Worm (Caenorhabditis elegans) whole organism, L1 larva: ENCODE measurements around the gene R02C2.7.
"Not testable (repeated sequence)": the region's sequence is repeated elsewhere in the genome, so short reads cannot be mapped to it uniquely, and the experiment has no call there.

Experiments used
- Y116A8C.19 ChIP-seq: sonication (generic microtip); optimal IDR thresholded peaks from 2 replicates; lab custom pipeline; 2016; ENCODE audit warnings: missing compliant biosample characterization, missing genetic modification characterization, borderline replicate concordance
- aha-1 ChIP-seq: fragments of 150-350 bp; optimal IDR thresholded peaks from 2 replicates; lab custom pipeline; 2014; ENCODE audit warnings: missing biosample characterization, missing genetic modification characterization
- ceh-63 ChIP-seq: fragments of 200-800 bp; sonication (Bioruptor generic); optimal IDR thresholded peaks from 2 replicates; lab custom pipeline; 2018; ENCODE audit warnings: mild to moderate bottlenecking, missing genetic modification characterization, missing compliant biosample characterization
- ceh-82 ChIP-seq, 3 experiments: fragments of 150-350 bp in 1 of 3; sonication (generic microtip) in 2 of 3; optimal IDR thresholded peaks; 2 replicates each; lab custom pipeline; 2014 to 2017; ENCODE audit warnings: missing biosample characterization in 3 of 3, missing genetic modification characterization in 3 of 3
- dpl-1 ChIP-seq, 3 experiments: fragments of 150-350 bp in 2 of 3; sonication (generic microtip) in 1 of 3; optimal IDR thresholded peaks; 2 replicates each; lab custom pipeline; 2014 to 2017; ENCODE audit warnings: missing biosample characterization in 3 of 3, missing genetic modification characterization in 3 of 3, missing genetic modification reagents in 3 of 3
- dsc-1 ChIP-seq: sonication (generic microtip); optimal IDR thresholded peaks from 2 replicates; lab custom pipeline; 2016; ENCODE audit warnings: mild to moderate bottlenecking, missing genetic modification characterization, missing compliant biosample characterization
- efl-1 ChIP-seq, 4 experiments: fragments of 150-350 bp; optimal IDR thresholded peaks in 3 of 4; peaks in 1 of 4; 1 replicate in 1 of 4; 2 replicates in 3 of 4; lab custom pipeline; 2014; ENCODE audit warnings: missing biosample characterization in 2 of 4, missing genetic modification characterization in 2 of 4, missing genetic modification reagents in 2 of 4
- egl-13 ChIP-seq: sonication (generic microtip); optimal IDR thresholded peaks from 2 replicates; lab custom pipeline; 2016; ENCODE audit warnings: missing genotype, missing genetic modification reagents, missing genetic modification characterization, missing compliant biosample characterization
- egl-27 ChIP-seq, 2 experiments: fragments of 150-350 bp in 1 of 2; sonication (generic microtip); optimal IDR thresholded peaks; 3 replicates each; lab custom pipeline; 2017 to 2018; ENCODE audit warnings: missing biosample characterization in 2 of 2, missing genetic modification characterization in 2 of 2, missing genetic modification reagents in 2 of 2
- elt-2 ChIP-seq: sonication (generic microtip); optimal IDR thresholded peaks from 2 replicates; lab custom pipeline; 2016; ENCODE audit warnings: missing genetic modification characterization, mild to moderate bottlenecking, inconsistent platforms, missing compliant biosample characterization, missing genetic modification reagents
- ets-5 ChIP-seq: fragments of 200-800 bp; sonication (Bioruptor generic); IDR thresholded peaks from 2 replicates; pipeline ENCODE4 v1.3.6; 2022; ENCODE audit warnings: missing genetic modification characterization, missing compliant biosample characterization
- fkh-10 ChIP-seq: sonication (generic microtip); optimal IDR thresholded peaks from 2 replicates; lab custom pipeline; 2017; ENCODE audit warnings: missing biosample characterization, missing genetic modification reagents, missing genetic modification characterization
- fkh-4 ChIP-seq: sonication (generic microtip); optimal IDR thresholded peaks from 2 replicates; lab custom pipeline; 2016; ENCODE audit warnings: missing compliant biosample characterization, missing genetic modification characterization, borderline replicate concordance
- fkh-8 ChIP-seq: sonication (generic microtip); optimal IDR thresholded peaks from 2 replicates; lab custom pipeline; 2016; ENCODE audit warnings: mild to moderate bottlenecking, missing genetic modification characterization, missing compliant biosample characterization
- hlh-17 ChIP-seq: fragments of 200-800 bp; sonication (Bioruptor generic); optimal IDR thresholded peaks from 2 replicates; lab custom pipeline; 2018; ENCODE audit warnings: missing genetic modification characterization, mild to moderate bottlenecking, missing compliant biosample characterization, moderate library complexity, borderline replicate concordance
- hlh-4 ChIP-seq: sonication (generic microtip); optimal IDR thresholded peaks from 2 replicates; lab custom pipeline; 2016; ENCODE audit warnings: mild to moderate bottlenecking, missing genetic modification characterization, missing compliant biosample characterization
- irx-1 ChIP-seq: sonication (generic microtip); optimal IDR thresholded peaks from 2 replicates; lab custom pipeline; 2016; ENCODE audit warnings: missing genetic modification characterization, missing compliant biosample characterization
- lin-13 ChIP-seq: fragments of 150-350 bp; optimal IDR thresholded peaks from 2 replicates; lab custom pipeline; 2014; ENCODE audit warnings: missing biosample characterization, missing genetic modification reagents, missing genetic modification characterization
- lin-14 ChIP-seq: fragments of 200-800 bp; sonication (Bioruptor generic); optimal IDR thresholded peaks from 2 replicates; lab custom pipeline; 2018; ENCODE audit warnings: mild to moderate bottlenecking, missing genetic modification characterization, moderate library complexity, missing compliant biosample characterization
- lin-39 ChIP-seq: fragments of 150-350 bp; optimal IDR thresholded peaks from 2 replicates; lab custom pipeline; 2014; ENCODE audit warnings: missing biosample characterization, missing genetic modification reagents, missing genetic modification characterization
- lir-3 ChIP-seq: sonication (generic microtip); optimal IDR thresholded peaks from 2 replicates; lab custom pipeline; 2016; ENCODE audit warnings: mild to moderate bottlenecking, missing genetic modification characterization, moderate library complexity, missing compliant biosample characterization; ENCODE audit not compliant: poor library complexity
- mab-9 ChIP-seq: fragments of 200-800 bp; sonication (Bioruptor generic); IDR thresholded peaks from 2 replicates; pipeline ENCODE4 v1.3.6; 2022; ENCODE audit warnings: missing genetic modification reagents, missing genetic modification characterization, missing compliant biosample characterization
- mep-1 ChIP-seq: fragments of 150-350 bp; optimal IDR thresholded peaks from 2 replicates; lab custom pipeline; 2014; ENCODE audit warnings: missing biosample characterization, missing genetic modification characterization
- nhr-11 ChIP-seq: fragments of 150-350 bp; optimal IDR thresholded peaks from 2 replicates; lab custom pipeline; 2014; ENCODE audit warnings: missing biosample characterization, missing genetic modification characterization
- nhr-19 ChIP-seq: fragments of 200-800 bp; sonication (Bioruptor generic); conservative IDR thresholded peaks from 2 replicates; pipeline ENCODE4 v1.3.6; 2022; ENCODE audit warnings: missing genetic modification characterization, missing compliant biosample characterization
- nhr-20 ChIP-seq: sonication (generic microtip); optimal IDR thresholded peaks from 2 replicates; lab custom pipeline; 2016; ENCODE audit warnings: mild to moderate bottlenecking, missing genetic modification characterization, missing compliant biosample characterization
- nhr-47 ChIP-seq: sonication (generic microtip); optimal IDR thresholded peaks from 2 replicates; lab custom pipeline; 2016; ENCODE audit warnings: mild to moderate bottlenecking, missing genetic modification characterization, moderate library complexity, missing compliant biosample characterization
- nhr-71 ChIP-seq: sonication (generic microtip); optimal IDR thresholded peaks from 2 replicates; lab custom pipeline; 2016; ENCODE audit warnings: mild to moderate bottlenecking, missing genetic modification characterization, moderate library complexity, missing compliant biosample characterization
- pqm-1 ChIP-seq: sonication (generic microtip); optimal IDR thresholded peaks from 3 replicates; lab custom pipeline; 2017; ENCODE audit warnings: missing biosample characterization, missing genetic modification characterization
- skn-1 ChIP-seq: fragments of 150-350 bp; optimal IDR thresholded peaks from 2 replicates; lab custom pipeline; 2014; ENCODE audit warnings: missing biosample characterization, missing genetic modification characterization
- snpc-4 ChIP-seq: fragments of 150-350 bp; optimal IDR thresholded peaks from 2 replicates; lab custom pipeline; 2014; ENCODE audit warnings: missing biosample characterization, missing genetic modification characterization
- snu-23 ChIP-seq: sonication (generic microtip); optimal IDR thresholded peaks from 2 replicates; lab custom pipeline; 2016; ENCODE audit warnings: missing genetic modification characterization, missing compliant biosample characterization
- sox-4 ChIP-seq: sonication (generic microtip); optimal IDR thresholded peaks from 2 replicates; lab custom pipeline; 2016; ENCODE audit warnings: missing genetic modification characterization, missing compliant biosample characterization
- swsn-7 ChIP-seq: sonication (generic microtip); optimal IDR thresholded peaks from 2 replicates; lab custom pipeline; 2016; ENCODE audit warnings: missing genetic modification characterization, missing compliant biosample characterization
- tlp-1 ChIP-seq: fragments of 150-350 bp; optimal IDR thresholded peaks from 2 replicates; lab custom pipeline; 2014; ENCODE audit warnings: missing biosample characterization, missing genetic modification characterization
- unc-98 ChIP-seq: fragments of 200-800 bp; sonication (Bioruptor generic); IDR thresholded peaks from 2 replicates; pipeline ENCODE4 v1.3.6; 2022; ENCODE audit warnings: missing genetic modification characterization, missing compliant biosample characterization
- vab-15 ChIP-seq: sonication (generic microtip); optimal IDR thresholded peaks from 2 replicates; lab custom pipeline; 2017; ENCODE audit warnings: missing genotype, mild to moderate bottlenecking, missing genetic modification characterization, missing compliant biosample characterization
- xbp-1 ChIP-seq: sonication (generic microtip); optimal IDR thresholded peaks from 2 replicates; lab custom pipeline; 2016; ENCODE audit warnings: missing genetic modification characterization, missing compliant biosample characterization
- zip-4 ChIP-seq: fragments of 200-800 bp; sonication (Bioruptor generic); optimal IDR thresholded peaks from 2 replicates; lab custom pipeline; 2018; ENCODE audit warnings: mild to moderate bottlenecking, missing genetic modification characterization, moderate library complexity, missing compliant biosample characterization

Gene R02C2.7

DNA sequence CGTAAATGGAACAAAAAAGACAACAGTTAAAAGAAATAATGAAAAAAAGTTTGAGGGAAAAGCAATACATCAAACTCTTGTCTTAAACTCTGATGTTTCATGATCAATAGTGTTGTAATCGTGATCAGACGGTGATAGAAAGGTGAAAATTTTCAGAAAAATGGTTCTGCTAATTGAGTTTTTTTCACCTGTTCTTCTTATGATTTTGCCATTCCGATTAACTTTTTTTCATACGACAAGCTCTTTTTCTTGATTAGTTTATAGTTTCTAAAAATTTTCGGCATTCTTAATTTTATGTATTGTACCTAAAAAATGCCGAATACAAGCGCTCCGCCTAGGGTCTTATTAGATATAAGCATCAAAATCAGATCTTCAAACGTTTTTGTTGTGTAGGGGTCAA, 26.7 kb downstream of the R02C2.7 start:
- TF ChIP-seq hlh-4 (tag; lab: Kevin White, UChicago) (peak; percentile 92), pqm-1 (tag; lab: Kevin White, UChicago) (no peak), fkh-4 (no peak)

DNA sequence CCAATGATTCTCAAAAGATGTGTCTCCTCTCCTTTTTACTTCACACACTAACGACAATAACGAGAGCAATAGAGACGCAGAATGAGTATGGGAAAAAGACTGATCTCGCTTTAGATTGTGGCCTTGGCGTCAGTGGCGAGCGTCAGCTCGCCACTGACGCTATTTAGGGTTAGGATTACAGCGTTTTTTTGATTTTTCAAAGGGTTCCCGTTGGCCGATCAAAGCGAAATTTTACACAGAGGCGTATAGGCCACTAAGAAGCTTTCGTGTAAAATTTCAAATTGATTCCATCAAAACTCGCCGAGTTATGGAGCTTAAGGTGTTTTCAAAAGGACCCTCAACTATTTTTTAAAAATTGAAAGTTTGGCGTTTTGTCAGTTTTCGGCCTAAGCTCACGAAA, 29.7 kb downstream of the R02C2.7 start, which contains the start of gene DC2.5:
Gene DC2.5 (minus strand): TSS at position 101 of the 400 bp plus-strand sequence.
- TF ChIP-seq Y116A8C.19, xbp-1, tlp-1 (tag; lab: Kevin White, UChicago): not testable (repeated sequence)

DNA sequence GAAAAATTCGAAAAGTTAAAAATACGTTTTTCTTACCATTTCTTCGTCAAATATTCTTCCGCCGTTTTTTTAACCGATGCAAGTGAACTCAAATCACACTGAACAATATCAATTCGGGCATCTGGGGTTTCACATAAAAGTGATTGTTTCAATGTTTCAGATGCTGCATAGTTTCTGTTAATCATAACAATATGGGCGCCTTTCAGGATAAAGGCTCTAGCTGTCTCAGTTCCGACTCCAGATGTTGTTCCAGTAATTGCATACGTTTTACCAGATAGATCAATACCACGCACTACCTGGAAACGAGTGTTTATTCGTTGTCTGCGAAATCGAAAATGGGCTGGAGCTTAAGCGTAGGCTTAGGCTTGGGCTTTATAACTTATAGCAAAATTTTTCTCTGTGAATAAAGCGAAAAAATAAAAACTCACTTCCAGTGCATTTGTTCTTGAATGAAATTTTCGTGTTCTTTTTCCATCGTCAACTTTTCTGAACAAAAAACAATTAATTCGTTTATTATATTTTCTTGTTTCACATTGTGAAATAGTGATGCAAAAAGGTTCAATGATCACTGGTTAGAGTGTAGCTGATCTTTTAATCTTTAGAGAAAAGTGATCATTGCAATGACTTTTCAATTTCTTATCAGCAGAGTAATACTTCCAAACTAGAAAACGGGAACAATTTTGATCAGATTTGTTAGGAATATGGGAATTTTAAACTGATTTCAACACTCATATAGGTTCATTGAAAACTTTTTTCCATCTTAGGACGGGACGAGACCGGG, 30.8 kb downstream of the R02C2.7 start:
- TF ChIP-seq nhr-20 (tag; lab: Kevin White, UChicago): peak; percentile 86
- no peak for TF ChIP-seq vab-15 (tag; lab: Kevin White, UChicago)
- TF ChIP-seq dsc-1 (tag; lab: Kevin White, UChicago): peak; percentile 92
- TF ChIP-seq sox-4: no peak
- no peak for TF ChIP-seq egl-13 (tag; lab: Kevin White, UChicago)
- TF ChIP-seq ets-5: no peak
- peak; percentile 67 for TF ChIP-seq fkh-4
- no peak for TF ChIP-seq efl-1 (optimal IDR thresholded peaks at IDR 0.05; lab: Kevin White, UChicago)
- TF ChIP-seq efl-1 (GFP tag; optimal IDR thresholded peaks at IDR 0.05 in 1 of 2; lab: Kevin White, UChicago): peak in 1 of 2 experiments; percentile 3
- TF ChIP-seq zip-4 (GFP tag; lab: Kevin White, UChicago): no peak
- TF ChIP-seq fkh-10: no peak
- peak; percentile 20 for TF ChIP-seq elt-2 (tag; lab: Kevin White, UChicago)
- peak; percentile 23 for TF ChIP-seq skn-1

DNA sequence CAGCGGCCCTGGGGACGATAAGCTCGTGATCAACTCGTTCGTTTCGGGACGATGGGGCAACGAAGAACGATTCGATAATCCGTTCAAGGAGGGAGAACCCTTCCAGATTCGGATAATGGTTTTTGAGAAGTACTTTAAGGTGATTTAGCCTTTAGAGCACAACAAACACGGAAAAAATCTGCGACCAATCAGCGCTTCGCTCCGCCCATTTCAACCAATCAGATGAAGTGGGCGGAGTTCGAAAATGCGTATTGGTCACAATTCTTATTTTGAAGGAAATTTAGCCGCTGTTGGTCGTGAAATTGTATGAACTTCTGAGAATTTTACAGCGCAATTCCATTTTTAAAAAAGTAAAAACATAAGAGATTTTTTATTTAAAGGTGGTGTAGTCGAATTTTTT, 35.6 kb downstream of the R02C2.7 start:
- TF ChIP-seq mab-9 (GFP tag; lab: Robert Waterston, UW) (0 out of 2 replicates have a peak, but pooled peaks have one; percentile 19), swsn-7 (tag; lab: Kevin White, UChicago) (no peak), efl-1 (optimal IDR thresholded peaks at IDR 0.05; lab: Kevin White, UChicago) (no peak), efl-1 (GFP tag; optimal IDR thresholded peaks at IDR 0.05 in 1 of 2; lab: Kevin White, UChicago) (peak in 1 of 2 experiments; percentile 40)

DNA sequence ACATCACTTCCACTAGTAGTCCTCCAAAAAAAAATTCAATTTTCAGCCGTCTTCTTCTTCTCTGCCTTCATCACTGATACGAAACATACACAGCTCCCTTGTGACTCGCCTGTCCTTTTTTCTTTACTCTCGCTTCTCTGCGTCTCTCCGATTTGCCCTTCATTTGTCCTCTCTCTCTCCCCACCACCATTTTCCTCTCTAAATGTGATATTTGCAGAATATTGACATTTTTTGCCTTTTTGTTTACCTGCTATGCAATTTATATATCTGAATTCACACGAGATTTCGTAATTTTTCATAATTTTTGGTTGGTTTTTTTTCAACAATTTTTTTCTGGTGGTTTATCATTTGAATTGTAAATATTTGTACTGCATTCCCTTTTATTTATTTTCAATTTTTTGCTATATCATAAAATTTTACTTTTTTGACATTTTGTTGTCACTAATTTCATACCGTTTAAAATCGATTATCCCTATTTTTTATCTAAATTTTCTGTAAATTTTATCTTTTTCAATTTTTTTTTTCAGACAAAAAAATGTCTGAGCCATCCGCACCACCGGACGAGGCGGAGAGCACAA, 38.5 kb downstream of the R02C2.7 start, which contains the start of gene lec-12:
Gene lec-12 (plus strand): TSS at position 528 of the 578 bp plus-strand sequence.
- TF ChIP-seq unc-98 (GFP tag; lab: Robert Waterston, UW) (no peak), dsc-1 (tag; lab: Kevin White, UChicago) (no peak), vab-15 (tag; lab: Kevin White, UChicago) (no peak), lin-14 (GFP tag; lab: Kevin White, UChicago) (no peak), egl-13 (tag; lab: Kevin White, UChicago) (no peak), hlh-17 (GFP tag; lab: Kevin White, UChicago) (no peak), ceh-82 (tag; optimal IDR thresholded peaks at IDR 0.05; lab: Kevin White, UChicago) (no peak), sox-4 (no peak), lin-39 (tag; lab: Kevin White, UChicago) (no peak), mep-1 (tag; lab: Kevin White, UChicago) (peak; percentile 15), egl-27 (tag; optimal IDR thresholded peaks at IDR 0.05; lab: Kevin White, UChicago) (no peak), nhr-19 (GFP tag; lab: Robert Waterston, UW) (no peak), fkh-8 (tag; lab: Kevin White, UChicago) (peak; percentile 8), efl-1 (optimal IDR thresholded peaks at IDR 0.05; lab: Kevin White, UChicago) (no peak), efl-1 (GFP tag; optimal IDR thresholded peaks at IDR 0.05 in 1 of 2; lab: Kevin White, UChicago) (peak in 1 of 2 experiments; percentile 8), nhr-47 (tag; lab: Kevin White, UChicago) (peak; percentile 16), aha-1 (no peak), snu-23 (peak; percentile 21), skn-1 (peak; percentile 11), dpl-1 (GFP tag; optimal IDR thresholded peaks at IDR 0.05; lab: Kevin White, UChicago) (no peak), irx-1 (peak; percentile 14), pqm-1 (tag; lab: Kevin White, UChicago) (no peak), snpc-4 (no peak), lin-13 (no peak), nhr-71 (peak; percentile 25), nhr-11 (tag; lab: Kevin White, UChicago) (no peak), nhr-20 (tag; lab: Kevin White, UChicago) (peak; percentile 24), lir-3 (tag; lab: Kevin White, UChicago) (no peak), xbp-1 (tag; lab: Kevin White, UChicago) (no peak), ceh-63 (GFP tag; lab: Kevin White, UChicago) (no peak)
